Worm (Caenorhabditis elegans): ENCODE results near the gene let-756.
A peak's percentile ranks its signal among the peaks of the same experiment; 100 is the strongest.

let-756 gene

DNA sequence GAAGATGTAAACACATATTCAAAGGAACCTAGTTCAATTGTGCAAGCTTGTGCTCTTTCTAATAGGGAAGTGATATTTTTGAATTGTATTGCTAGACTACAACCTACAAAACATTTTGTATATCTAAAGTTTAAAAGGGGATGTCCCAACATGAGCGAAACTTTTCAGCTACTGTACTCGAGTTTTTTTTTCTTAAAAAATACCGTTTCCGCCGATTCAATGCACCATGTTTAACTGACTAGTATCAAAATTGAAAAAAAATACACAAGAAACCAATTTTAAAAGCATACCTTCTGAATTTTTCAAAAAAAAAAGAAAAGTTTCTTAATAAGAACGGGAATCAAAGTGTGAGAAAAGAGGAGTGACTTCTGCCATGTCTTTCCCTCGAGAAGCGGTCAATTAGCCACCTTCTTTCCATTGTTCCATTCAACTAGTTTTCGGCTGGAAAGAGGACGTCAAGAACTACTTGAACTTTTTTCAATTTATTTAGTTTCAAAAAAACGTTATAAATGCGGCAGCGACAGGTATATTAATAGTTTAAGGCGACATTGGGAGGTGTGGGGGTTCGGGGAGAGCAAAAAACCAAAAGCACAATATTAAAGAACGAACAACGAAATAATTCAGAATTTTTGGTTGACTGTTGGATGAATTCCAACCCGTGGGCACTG, 8.5 kb downstream of the let-756 start, which contains the start of gene nas-4 (continued):
- TF ChIP-seq Y75B8A.6 (GFP tag; IDR thresholded peaks at IDR 0.05): no peak
- TF ChIP-seq nhr-11 (tag; optimal IDR thresholded peaks at IDR 0.05): no peak
- TF ChIP-seq ztf-7 (tag; optimal IDR thresholded peaks at IDR 0.05): no peak
- no peak for TF ChIP-seq aly-2 (tag; optimal IDR thresholded peaks at IDR 0.05)
- peak; percentile 40 for TF ChIP-seq spr-1 (tag; optimal IDR thresholded peaks at IDR 0.05)
- no peak for TF ChIP-seq lin-29 (GFP tag; IDR thresholded peaks at IDR 0.05)
- no peak for TF ChIP-seq tag-97 (GFP tag; IDR thresholded peaks at IDR 0.05)
- TF ChIP-seq sdz-12 (GFP tag; optimal IDR thresholded peaks at IDR 0.05): no peak
- peak; percentile 0 for TF ChIP-seq gei-8 (GFP tag; optimal IDR thresholded peaks at IDR 0.05)
- no peak for TF ChIP-seq mxl-3 (GFP tag; optimal IDR thresholded peaks at IDR 0.05)
- no peak for TF ChIP-seq F44E2.7 (GFP tag; IDR thresholded peaks at IDR 0.05)
- no peak for TF ChIP-seq fkh-10 (GFP tag; optimal IDR thresholded peaks at IDR 0.05)
- no peak for TF ChIP-seq dpl-1 (GFP tag; optimal IDR thresholded peaks at IDR 0.05)
- peak; percentile 67 for TF ChIP-seq nhr-102 (tag; optimal IDR thresholded peaks at IDR 0.05)
- TF ChIP-seq F37D6.2 (tag; optimal IDR thresholded peaks at IDR 0.05): no peak
- TF ChIP-seq saeg-2 (GFP tag; IDR thresholded peaks at IDR 0.05): no peak
- TF ChIP-seq ceh-44 (GFP tag; IDR thresholded peaks at IDR 0.05): no peak
- TF ChIP-seq ctbp-1 (GFP tag; IDR thresholded peaks at IDR 0.05): no peak
- no peak for TF ChIP-seq zfp-2 (tag; optimal IDR thresholded peaks at IDR 0.05)
- TF ChIP-seq madf-5 (GFP tag; IDR thresholded peaks at IDR 0.05): no peak
- no peak for TF ChIP-seq lin-39 (tag; optimal IDR thresholded peaks at IDR 0.05)
- no peak for TF ChIP-seq daf-16 (GFP tag; optimal IDR thresholded peaks at IDR 0.05)
- no peak for TF ChIP-seq daf-16 (tag; optimal IDR thresholded peaks at IDR 0.05)
- no peak for TF ChIP-seq ceh-62 (tag; optimal IDR thresholded peaks at IDR 0.05)
- no peak for TF ChIP-seq ceh-20 (GFP tag; IDR thresholded peaks at IDR 0.05)
- no peak for TF ChIP-seq nhr-237 (tag; optimal IDR thresholded peaks at IDR 0.05)
- TF ChIP-seq ama-1 (optimal IDR thresholded peaks at IDR 0.05): peak; percentile 77
- TF ChIP-seq F49E8.2 (tag; optimal IDR thresholded peaks at IDR 0.05; ENCODE audit: borderline replicate concordance): no peak
- TF ChIP-seq dmd-6 (GFP tag; IDR thresholded peaks at IDR 0.05): peak; percentile 19; the same call in 1 of the 2 replicates
- peak; percentile 32 for TF ChIP-seq dve-1 (tag; optimal IDR thresholded peaks at IDR 0.05; ENCODE audit: insufficient read depth)
- no peak for TF ChIP-seq ces-1 (GFP tag; optimal IDR thresholded peaks at IDR 0.05)
- no peak for TF ChIP-seq spr-3 (GFP tag; optimal IDR thresholded peaks at IDR 0.05)
- no peak for TF ChIP-seq ceh-28 (tag; optimal IDR thresholded peaks at IDR 0.05)
- no peak for TF ChIP-seq zag-1 (tag; optimal IDR thresholded peaks at IDR 0.05)
- TF ChIP-seq T20F7.1 (GFP tag; optimal IDR thresholded peaks at IDR 0.05): no peak
- no peak for TF ChIP-seq mxl-2 (GFP tag; conservative IDR thresholded peaks at IDR 0.05)
- no peak for TF ChIP-seq mdl-1 (tag; optimal IDR thresholded peaks at IDR 0.05)
- TF ChIP-seq egl-27 (tag; optimal IDR thresholded peaks at IDR 0.05): no peak
- peak; percentile 71 for TF ChIP-seq mep-1 (tag; optimal IDR thresholded peaks at IDR 0.05)
- no peak; the same call in 1 of the 2 replicates for TF ChIP-seq zfp-3 (GFP tag; conservative IDR thresholded peaks at IDR 0.05)
- no peak for TF ChIP-seq tra-1 (GFP tag; IDR thresholded peaks at IDR 0.05)
- TF ChIP-seq lim-7 (GFP tag; IDR thresholded peaks at IDR 0.05): 0 out of 2 replicates have a peak, but pooled peaks have one; percentile 36
- no peak for TF ChIP-seq Y105C5A.15 (GFP tag; IDR thresholded peaks at IDR 0.05)
- TF ChIP-seq lin-13 (GFP tag; optimal IDR thresholded peaks at IDR 0.05): no peak
